Fruit fly (Drosophila melanogaster) whole organism: Measurements from ENCODE around the gene CG31051.

Experiments used
- CG8478 ChIP-seq: fragments of >200 bp; optimal IDR thresholded peaks from 2 replicates; lab custom pipeline; 2018; ENCODE audit warnings: inconsistent platforms
- Dll ChIP-seq: fragments of >200 bp; optimal IDR thresholded peaks from 2 replicates; lab custom pipeline; 2017
- EcR ChIP-seq, 2 experiments: fragments of >200 bp; optimal IDR thresholded peaks; 2 replicates each; lab custom pipeline; 2017; ENCODE audit warnings: missing biosample characterization in 2 of 2, missing genetic modification characterization in 2 of 2, missing genetic modification reagents in 2 of 2
- pan ChIP-seq: fragments of >200 bp; optimal IDR thresholded peaks from 2 replicates; lab custom pipeline; 2017
- usp ChIP-seq: fragments of >200 bp; optimal IDR thresholded peaks from 2 replicates; lab custom pipeline; 2017; ENCODE audit warnings: missing biosample characterization, missing genetic modification characterization, mixed read lengths

- TF ChIP-seq pan (lab: Kevin White, UChicago) (no peak), CG8478 (lab: Kevin White, UChicago) (no peak), Dll (lab: Kevin White, UChicago) (no peak), EcR (GFP tag; optimal IDR thresholded peaks at IDR 0.05; lab: Kevin White, UChicago) (no peak), usp (no peak)
Measured at dm6 chr3R:28484257-28484656, 36.1 kb downstream of the CG31051 start, which contains the start of gene CG1894.
